Worm (Caenorhabditis elegans) whole organism, L3 larva: ENCODE results near the gene nep-22.

Experiments used
- ceh-16 ChIP-seq: sonication (generic microtip); optimal IDR thresholded peaks from 2 replicates; lab custom pipeline; 2017; ENCODE audit warnings: missing biosample characterization, missing genetic modification characterization
- ceh-82 ChIP-seq: fragments of 150-350 bp; optimal IDR thresholded peaks from 2 replicates; lab custom pipeline; 2014; ENCODE audit warnings: missing biosample characterization, missing genetic modification characterization
- egl-27 ChIP-seq: sonication (generic microtip); optimal IDR thresholded peaks from 4 replicates; lab custom pipeline; 2017; ENCODE audit warnings: missing biosample characterization, missing genetic modification reagents, missing genetic modification characterization
- fos-1 ChIP-seq: fragments of 150-350 bp; optimal IDR thresholded peaks from 2 replicates; lab custom pipeline; 2014; ENCODE audit warnings: missing biosample characterization, missing genetic modification characterization
- lin-39 ChIP-seq: fragments of 150-350 bp; optimal IDR thresholded peaks from 2 replicates; lab custom pipeline; 2018; ENCODE audit warnings: missing biosample characterization, missing genetic modification reagents, missing genetic modification characterization
- nfya-1 ChIP-seq: sonication (generic microtip); optimal IDR thresholded peaks from 2 replicates; lab custom pipeline; 2017; ENCODE audit warnings: missing genetic modification characterization, mild to moderate bottlenecking, missing compliant biosample characterization, antibody characterized with exemption, moderate library complexity; ENCODE audit not compliant: insufficient read depth
- nhr-237 ChIP-seq: fragments of 150-350 bp; optimal IDR thresholded peaks from 2 replicates; lab custom pipeline; 2014; ENCODE audit warnings: missing biosample characterization, missing genetic modification characterization
- nhr-28 ChIP-seq: fragments of 150-350 bp; optimal IDR thresholded peaks from 2 replicates; lab custom pipeline; 2014; ENCODE audit warnings: missing biosample characterization, missing genetic modification characterization
- nhr-76 ChIP-seq: fragments of 150-350 bp; sonication (generic microtip); optimal IDR thresholded peaks from 5 replicates; lab custom pipeline; 2014; ENCODE audit warnings: missing biosample characterization, missing genetic modification characterization
- unc-62 ChIP-seq: fragments of 150-350 bp; sonication (generic microtip); optimal IDR thresholded peaks from 4 replicates; lab custom pipeline; 2014; ENCODE audit warnings: missing biosample characterization, missing genetic modification reagents, missing genetic modification characterization
- ztf-4 ChIP-seq: fragments of 150-350 bp; optimal IDR thresholded peaks from 2 replicates; lab custom pipeline; 2014; ENCODE audit warnings: missing biosample characterization, missing genetic modification characterization

- TF ChIP-seq unc-62 (GFP tag; lab: Kevin White, UChicago) (no peak), nhr-237 (tag; lab: Kevin White, UChicago) (no peak), nfya-1 (tag; lab: Kevin White, UChicago) (no peak), lin-39 (no peak), ceh-82 (tag; lab: Kevin White, UChicago) (no peak), fos-1 (tag; lab: Kevin White, UChicago) (no peak), ztf-4 (tag; lab: Kevin White, UChicago) (no peak), egl-27 (tag; lab: Kevin White, UChicago) (no peak), nhr-28 (tag; lab: Kevin White, UChicago) (no peak), nhr-76 (tag; lab: Kevin White, UChicago) (no peak), ceh-16 (tag; lab: Kevin White, UChicago) (no peak)
These were observed 12.7 kb upstream of the nep-22 start, which contains the start of gene T25B6.5 for ce11 chrX:9021645-9022044.
